Worm (Caenorhabditis elegans): ENCODE data around the gene M110.10.
A peak's percentile ranks its signal among the peaks of the same experiment; 100 is the strongest.

M110.10 gene

DNA sequence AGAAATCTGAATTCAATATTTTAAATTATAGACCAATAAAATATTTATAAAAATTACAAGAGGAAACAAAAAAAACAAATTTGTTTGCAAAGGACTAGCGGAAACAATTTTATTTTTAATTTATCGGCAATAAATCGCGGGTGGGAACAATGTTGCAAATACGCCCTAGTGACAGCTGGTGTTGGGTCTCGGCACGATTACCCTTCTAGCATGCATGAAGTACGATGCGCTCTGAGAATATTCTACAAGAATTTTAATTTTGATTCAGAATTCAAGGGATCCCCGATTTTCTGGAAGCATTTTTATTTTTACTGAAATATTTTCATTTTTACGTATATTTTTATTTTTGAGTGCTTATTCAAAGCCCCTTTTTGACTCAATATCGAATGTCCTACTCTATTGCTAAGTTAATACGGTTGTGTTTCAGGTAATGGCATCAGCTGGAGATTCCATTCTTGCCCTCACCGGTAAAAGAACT is 29.2 kb downstream of the M110.10 start, which contains the start of the genes mig-5 and cct-1 (continued):
- TF ChIP-seq ceh-34 (tag; optimal IDR thresholded peaks at IDR 0.05) (peak; percentile 69), rnt-1 (tag; optimal IDR thresholded peaks at IDR 0.05) (peak; percentile 69), nfya-1 (tag; optimal IDR thresholded peaks at IDR 0.05) (peak; percentile 94), hlh-8 (tag; optimal IDR thresholded peaks at IDR 0.05) (peak; percentile 60), gmeb-2 (tag; optimal IDR thresholded peaks at IDR 0.05) (no peak), ceh-14 (tag; optimal IDR thresholded peaks at IDR 0.05) (peak; percentile 80), tbx-2 (tag; optimal IDR thresholded peaks at IDR 0.05) (peak; percentile 69)

ce11 chrII:8181437-8181836 is 32.8 kb downstream of the M110.10 start, which contains the start of gene dylt-3:
Gene dylt-3 (plus strand): TSS chrII:8181737.
- no peak for TF ChIP-seq ceh-24 (tag; optimal IDR thresholded peaks at IDR 0.05)
- no peak for TF ChIP-seq pha-2 (tag; optimal IDR thresholded peaks at IDR 0.05)
- no peak for TF ChIP-seq pha-4 (tag; optimal IDR thresholded peaks at IDR 0.05)
- TF ChIP-seq ceh-48 (tag; optimal IDR thresholded peaks at IDR 0.05): no peak
- TF ChIP-seq ref-2 (tag; optimal IDR thresholded peaks at IDR 0.05): no peak
- TF ChIP-seq dve-1 (tag; optimal IDR thresholded peaks at IDR 0.05): no peak
- TF ChIP-seq ahr-1 (tag; optimal IDR thresholded peaks at IDR 0.05): no peak
- TF ChIP-seq ceh-19 (GFP tag; optimal IDR thresholded peaks at IDR 0.05): no peak
- no peak for TF ChIP-seq ttx-3 (tag; optimal IDR thresholded peaks at IDR 0.05)
- TF ChIP-seq pag-3 (tag; optimal IDR thresholded peaks at IDR 0.05; ENCODE audit: borderline replicate concordance): no peak
- no peak for TF ChIP-seq ceh-45 (GFP tag; IDR thresholded peaks at IDR 0.05)
- no peak for TF ChIP-seq odd-2 (tag; optimal IDR thresholded peaks at IDR 0.05)
- no peak for TF ChIP-seq ceh-31 (tag; optimal IDR thresholded peaks at IDR 0.05)

DNA sequence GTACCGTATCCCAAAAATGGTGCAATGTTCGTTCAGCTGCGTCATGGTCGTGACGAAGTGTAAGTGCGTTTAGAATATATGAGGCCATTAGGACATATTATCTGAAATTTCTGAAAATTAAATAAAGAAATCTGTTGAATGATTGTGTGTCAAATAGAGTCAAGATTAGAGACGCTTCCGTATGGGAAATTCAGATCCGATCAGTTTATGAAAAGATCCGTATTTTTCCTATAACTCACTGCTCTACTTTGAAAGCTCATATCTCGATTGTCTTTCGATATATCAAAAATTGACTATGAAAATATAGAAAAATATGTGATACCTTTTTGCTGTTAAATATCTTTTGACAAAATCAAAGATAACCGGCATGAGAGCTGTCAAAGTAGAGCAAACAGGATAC is 34.0 kb downstream of the M110.10 start, which contains the start of gene T05C12.4:
Gene T05C12.4 (minus strand): TSS at position 101 of the 400 bp plus-strand sequence.
- TF ChIP-seq pha-2 (tag; optimal IDR thresholded peaks at IDR 0.05) (no peak), unc-55 (GFP tag; optimal IDR thresholded peaks at IDR 0.05) (no peak), lin-11 (tag; optimal IDR thresholded peaks at IDR 0.05) (no peak), ceh-22 (tag; optimal IDR thresholded peaks at IDR 0.05) (no peak), hlh-6 (tag; optimal IDR thresholded peaks at IDR 0.05) (no peak), ceh-6 (GFP tag; optimal IDR thresholded peaks at IDR 0.05) (no peak), sdc-2 (tag; optimal IDR thresholded peaks at IDR 0.05) (no peak)

ce11 chrII:8178614-8179013 is 35.7 kb downstream of the M110.10 start:
- no peak for TF ChIP-seq ceh-6 (GFP tag; optimal IDR thresholded peaks at IDR 0.05)
- TF ChIP-seq C08G9.2 (tag; optimal IDR thresholded peaks at IDR 0.05): no peak
- TF ChIP-seq ceh-14 (tag; optimal IDR thresholded peaks at IDR 0.05): no peak
- TF ChIP-seq ztf-16 (tag; optimal IDR thresholded peaks at IDR 0.05): no peak
- no peak for TF ChIP-seq ceh-45 (GFP tag; IDR thresholded peaks at IDR 0.05)
- no peak for TF ChIP-seq unc-42 (tag; optimal IDR thresholded peaks at IDR 0.05)
- no peak for TF ChIP-seq dve-1 (tag; optimal IDR thresholded peaks at IDR 0.05)
- no peak for TF ChIP-seq hlh-30 (tag; optimal IDR thresholded peaks at IDR 0.05; ENCODE audit: insufficient read depth)
- no peak for TF ChIP-seq pqm-1 (tag; optimal IDR thresholded peaks at IDR 0.05)
- TF ChIP-seq fax-1 (tag; optimal IDR thresholded peaks at IDR 0.05): no peak

DNA sequence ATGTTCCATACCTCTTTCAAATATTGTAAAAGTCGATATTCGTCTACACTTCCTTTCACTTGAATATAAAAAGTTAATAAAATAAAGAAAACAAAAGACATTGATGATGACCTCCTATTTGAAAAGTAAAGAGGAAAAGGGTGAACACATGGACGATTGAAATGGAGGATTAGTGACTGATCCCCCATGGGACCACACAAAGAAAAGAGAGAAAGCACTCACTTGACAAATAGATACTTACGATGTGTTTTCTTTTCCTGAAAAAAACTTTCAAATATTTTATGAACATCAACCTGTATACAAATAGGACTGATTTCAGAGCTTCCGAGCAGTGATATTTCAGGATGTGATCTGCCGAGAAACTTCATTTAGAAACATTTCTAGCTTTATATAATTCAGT is 37.2 kb downstream of the M110.10 start, which contains the start of gene acr-14:
Gene acr-14 (minus strand): TSS at position 101 of the 400 bp plus-strand sequence.
- TF ChIP-seq ztf-16 (tag; optimal IDR thresholded peaks at IDR 0.05) (no peak), ceh-14 (tag; optimal IDR thresholded peaks at IDR 0.05) (no peak), syd-9 (tag; optimal IDR thresholded peaks at IDR 0.05) (no peak), pros-1 (tag; optimal IDR thresholded peaks at IDR 0.05) (no peak), ceh-48 (tag; optimal IDR thresholded peaks at IDR 0.05) (no peak), fax-1 (tag; optimal IDR thresholded peaks at IDR 0.05) (no peak), unc-42 (tag; optimal IDR thresholded peaks at IDR 0.05) (no peak), tbx-2 (tag; optimal IDR thresholded peaks at IDR 0.05) (no peak), unc-3 (GFP tag; conservative IDR thresholded peaks at IDR 0.05) (no peak), unc-3 (tag; optimal IDR thresholded peaks at IDR 0.05) (no peak), tbx-7 (tag; optimal IDR thresholded peaks at IDR 0.05) (no peak), unc-55 (GFP tag; optimal IDR thresholded peaks at IDR 0.05) (no peak), pha-2 (tag; optimal IDR thresholded peaks at IDR 0.05) (no peak), hlh-15 (tag; optimal IDR thresholded peaks at IDR 0.05) (no peak)

Data from whole organism, late embryonic.